Fruit fly (Drosophila melanogaster) whole organism, prepupa: ENCODE results near the gene CG2924.

Source experiments
- CG11762 ChIP-seq: fragments of 200-800 bp; sonication (Bioruptor generic); optimal IDR thresholded peaks from 3 replicates; lab custom pipeline; 2016; ENCODE audit warnings: missing biosample characterization, missing genetic modification characterization; ENCODE audit not compliant: insufficient read depth
- CG6276 ChIP-seq: fragments of 200-800 bp; sonication (Bioruptor generic); optimal IDR thresholded peaks from 2 replicates; lab custom pipeline; 2017; ENCODE audit warnings: missing biosample characterization, mild to moderate bottlenecking, missing genetic modification characterization
- CG7368 ChIP-seq: fragments of 200-800 bp; sonication (Bioruptor generic); optimal IDR thresholded peaks from 3 replicates; lab custom pipeline; 2016; ENCODE audit warnings: missing biosample characterization, missing genetic modification characterization
- CG8319 ChIP-seq: fragments of 200-800 bp; sonication (Bioruptor generic); optimal IDR thresholded peaks from 3 replicates; lab custom pipeline; 2016; ENCODE audit warnings: missing biosample characterization, missing genetic modification characterization
- Eip93F ChIP-seq: fragments of 200-800 bp; sonication (Bioruptor generic); optimal IDR thresholded peaks from 2 replicates; lab custom pipeline; 2016; ENCODE audit warnings: missing biosample characterization, mild to moderate bottlenecking, missing genetic modification characterization
- Ets96B ChIP-seq: fragments of 200-800 bp; optimal IDR thresholded peaks from 2 replicates; lab custom pipeline; 2019; ENCODE audit warnings: missing biosample characterization, mild to moderate bottlenecking, missing genetic modification characterization, moderate library complexity
- Hr4 ChIP-seq: fragments of 200-800 bp; sonication (Bioruptor generic); optimal IDR thresholded peaks from 3 replicates; lab custom pipeline; 2016; ENCODE audit warnings: missing biosample characterization, missing genetic modification characterization
- Met ChIP-seq: fragments of 200-800 bp; sonication (Bioruptor generic); optimal IDR thresholded peaks from 3 replicates; lab custom pipeline; 2016; ENCODE audit warnings: missing biosample characterization, missing genetic modification characterization
- achi ChIP-seq: fragments of 200-800 bp; sonication (Bioruptor generic); optimal IDR thresholded peaks from 3 replicates; lab custom pipeline; 2016; ENCODE audit warnings: missing biosample characterization, missing genetic modification characterization
- dac ChIP-seq: fragments of 200-800 bp; sonication (Bioruptor generic); optimal IDR thresholded peaks from 2 replicates; lab custom pipeline; 2017; ENCODE audit warnings: missing biosample characterization, mild to moderate bottlenecking, missing genetic modification characterization
- vri ChIP-seq: fragments of 200-800 bp; sonication (Bioruptor generic); optimal IDR thresholded peaks from 3 replicates; lab custom pipeline; 2016; ENCODE audit warnings: missing biosample characterization, mild to moderate bottlenecking, missing genetic modification characterization

- TF ChIP-seq vri (GFP tag; lab: Kevin White, UChicago) (no peak), CG6276 (GFP tag; lab: Kevin White, UChicago) (no peak), CG11762 (GFP tag; lab: Kevin White, UChicago) (no peak), Ets96B (tag; lab: Kevin White, UChicago) (no peak), achi (no peak), dac (GFP tag; lab: Kevin White, UChicago) (no peak), Hr4 (GFP tag; lab: Kevin White, UChicago) (no peak), CG8319 (GFP tag; lab: Kevin White, UChicago) (no peak), Eip93F (no peak), CG7368 (no peak), Met (GFP tag; lab: Kevin White, UChicago) (no peak)
Observed at dm6 chrX:2306760-2307159, 36.2 kb upstream of the CG2924 start.
